Fruit fly (Drosophila melanogaster) whole organism, embryonic: Measurements from ENCODE around the gene DhpD.

ENCODE experiments used
- CG11695 ChIP-seq: fragments of 200-800 bp; sonication (Bioruptor generic); IDR thresholded peaks from 3 replicates; pipeline ENCODE4 v1.3.6; 2022; ENCODE audit warnings: missing biosample characterization, missing genetic modification characterization
- CG13775 ChIP-seq: fragments of 200-800 bp; sonication (Bioruptor generic); optimal IDR thresholded peaks from 3 replicates; lab custom pipeline; 2017; ENCODE audit warnings: missing biosample characterization, mild to moderate bottlenecking, missing genetic modification characterization
- Rx ChIP-seq: fragments of 200-800 bp; sonication (Bioruptor generic); IDR thresholded peaks from 2 replicates; pipeline ENCODE4 v1.3.6; 2022; ENCODE audit warnings: missing biosample characterization, missing genetic modification characterization
- Sox102F ChIP-seq: fragments of 200-800 bp; sonication (Bioruptor generic); optimal IDR thresholded peaks from 2 replicates; lab custom pipeline; 2018; ENCODE audit warnings: missing biosample characterization, mild to moderate bottlenecking, missing genetic modification characterization, moderate library complexity
- pnt ChIP-seq: fragments of 200-800 bp; sonication (Bioruptor generic); optimal IDR thresholded peaks from 3 replicates; lab custom pipeline; 2016; ENCODE audit warnings: missing biosample characterization, missing genetic modification characterization

DNA sequence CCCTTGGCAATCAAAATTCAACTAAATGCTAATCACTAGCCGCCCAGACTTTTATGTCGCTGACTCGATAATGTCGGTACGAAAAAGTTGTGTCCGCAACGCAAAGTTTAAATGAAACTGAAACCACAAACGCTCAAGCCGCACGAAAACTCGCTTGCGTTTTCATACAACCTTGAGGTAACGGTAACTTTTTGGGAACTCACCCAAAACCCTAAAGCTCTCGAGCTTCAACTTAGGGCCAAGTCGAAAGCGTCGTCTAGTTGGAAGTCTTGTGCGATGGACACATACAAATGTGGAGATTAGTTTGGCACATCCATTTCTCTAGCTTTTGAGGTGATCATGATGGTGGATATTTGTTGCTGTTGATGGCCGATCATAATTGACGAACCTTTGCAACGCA is 20.9 kb upstream of the DhpD start:
- TF ChIP-seq CG11695 (GFP tag; lab: Robert Waterston, UW) (no peak), pnt (GFP tag; lab: Kevin White, UChicago) (no peak), CG13775 (GFP tag; lab: Kevin White, UChicago) (no peak), Sox102F (GFP tag; lab: Kevin White, UChicago) (no peak), Rx (GFP tag; lab: Robert Waterston, UW) (no peak)
